Worm (Caenorhabditis elegans) whole organism, L4/young adult: ENCODE results near the gene maoc-1.

ENCODE experiments used
- W03F9.2 ChIP-seq: fragments of 150-350 bp; optimal IDR thresholded peaks from 2 replicates; lab custom pipeline; 2014; ENCODE audit warnings: missing biosample characterization, missing genetic modification characterization
- dao-5 ChIP-seq: sonication (generic microtip); optimal IDR thresholded peaks from 2 replicates; lab custom pipeline; 2016; ENCODE audit warnings: missing genotype, missing genetic modification characterization, moderate library complexity, missing compliant biosample characterization
- him-1 ChIP-seq: sonication (generic microtip); optimal IDR thresholded peaks from 2 replicates; lab custom pipeline; 2016; ENCODE audit warnings: missing genotype, missing genetic modification reagents, missing genetic modification characterization, missing compliant biosample characterization

The maoc-1 gene

DNA sequence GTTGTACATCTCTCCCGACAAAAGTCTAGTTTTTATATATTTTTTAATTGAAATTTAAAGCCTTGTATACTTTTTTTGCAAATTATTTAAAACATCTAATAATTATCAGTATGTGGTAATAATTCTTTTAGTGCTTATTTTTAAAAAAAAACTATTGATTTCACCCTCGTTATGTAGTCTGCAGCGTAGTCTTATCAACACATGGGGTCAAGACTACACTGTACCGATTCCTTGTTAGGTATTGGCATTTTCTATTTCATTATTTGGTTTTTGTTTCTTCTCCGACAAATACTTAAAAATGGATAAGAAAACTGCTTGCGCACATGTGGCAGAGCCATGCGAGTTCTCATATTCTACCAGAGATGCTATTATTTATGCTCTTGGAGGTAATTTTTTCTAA is at the start of gene maoc-1:
Gene maoc-1 (plus strand): TSS at position 237 of the 400 bp plus-strand sequence.
- no peak for TF ChIP-seq him-1 (tag; lab: Kevin White, UChicago)
- no peak for TF ChIP-seq dao-5 (tag; lab: Kevin White, UChicago)
- no peak for TF ChIP-seq W03F9.2 (tag; lab: Kevin White, UChicago)

DNA sequence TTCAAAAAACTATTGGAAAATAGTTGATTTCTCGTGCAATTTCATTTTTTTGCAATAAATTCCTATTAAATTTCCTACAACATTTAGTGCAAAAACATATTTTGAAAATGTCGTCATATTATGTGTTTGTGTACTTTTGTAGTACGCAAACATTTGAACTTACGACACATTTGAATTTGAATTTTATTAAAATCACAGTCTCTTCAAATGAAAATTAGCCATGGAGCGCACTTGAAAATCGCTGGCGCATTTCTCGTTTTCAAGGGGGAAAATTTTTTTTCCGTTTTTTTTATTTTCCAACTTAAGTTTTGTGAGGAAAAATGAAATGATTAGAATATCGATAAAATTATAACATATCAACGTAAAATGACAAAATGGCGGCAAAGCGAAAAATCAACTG is 48.5 kb upstream of the maoc-1 start:
- TF ChIP-seq W03F9.2 (tag; lab: Kevin White, UChicago) = peak; percentile 56
- TF ChIP-seq dao-5 (tag; lab: Kevin White, UChicago) = no peak

DNA sequence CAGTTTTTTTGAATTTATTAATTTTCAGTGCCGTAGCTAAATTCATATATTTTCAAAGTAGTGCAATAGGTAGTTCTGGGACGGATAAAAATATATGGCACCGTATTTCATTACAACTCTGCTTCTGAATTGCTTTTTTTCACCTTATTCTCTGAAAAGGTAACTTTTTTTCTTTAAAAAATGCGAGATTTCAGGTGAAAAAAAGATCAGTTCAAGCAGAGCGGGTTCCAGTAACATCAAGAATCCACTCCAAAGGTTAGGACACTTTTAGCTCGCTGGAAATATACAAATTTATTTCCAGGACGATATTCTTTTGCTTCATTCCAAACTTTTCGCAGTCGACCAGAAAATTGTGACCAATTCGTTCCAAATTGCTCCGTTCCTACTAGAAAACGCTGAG is 48.0 kb upstream of the maoc-1 start, which contains the start of gene T07F8.1:
Gene T07F8.1 (plus strand): TSS at position 301 of the 400 bp plus-strand sequence.
- TF ChIP-seq dao-5 (tag; lab: Kevin White, UChicago) (no peak), W03F9.2 (tag; lab: Kevin White, UChicago) (no peak), him-1 (tag; lab: Kevin White, UChicago) (no peak)

DNA sequence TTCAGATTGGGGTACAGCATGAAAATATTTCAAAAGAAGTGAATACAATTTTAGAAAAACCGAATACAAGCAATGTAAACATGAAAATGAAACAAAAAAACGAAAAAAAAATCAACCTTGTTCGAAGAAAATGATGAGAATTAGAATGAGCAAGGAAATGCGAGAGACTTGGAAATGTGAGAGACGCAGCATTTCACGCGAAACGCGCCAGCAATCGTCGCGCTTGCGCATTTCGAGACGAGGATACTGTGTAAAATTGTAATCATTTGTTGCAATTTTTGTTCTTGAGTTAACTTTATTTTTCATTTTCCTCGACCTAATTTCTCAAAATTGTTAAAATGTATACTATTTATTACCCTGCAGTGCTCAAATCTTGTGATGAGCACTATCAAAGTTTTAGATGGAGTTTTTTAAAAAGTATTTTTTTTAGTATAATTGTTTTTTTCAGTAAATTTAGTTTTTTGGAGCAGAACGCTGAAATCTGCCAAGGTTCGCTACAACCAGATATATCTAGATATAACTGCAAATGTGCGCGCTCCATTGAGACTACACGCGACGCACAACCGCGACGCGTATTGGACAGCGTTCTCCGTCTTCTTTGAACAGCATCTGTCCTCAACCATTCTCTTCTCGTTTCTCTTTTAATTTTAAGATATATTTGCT is 44.0 kb upstream of the maoc-1 start, which contains the start of gene fust-1:
Gene fust-1 (plus strand): TSS at position 613 of the 663 bp plus-strand sequence.
- TF ChIP-seq him-1 (tag; lab: Kevin White, UChicago) (peak; percentile 86), W03F9.2 (tag; lab: Kevin White, UChicago) (peak; percentile 97), dao-5 (tag; lab: Kevin White, UChicago) (no peak)

DNA sequence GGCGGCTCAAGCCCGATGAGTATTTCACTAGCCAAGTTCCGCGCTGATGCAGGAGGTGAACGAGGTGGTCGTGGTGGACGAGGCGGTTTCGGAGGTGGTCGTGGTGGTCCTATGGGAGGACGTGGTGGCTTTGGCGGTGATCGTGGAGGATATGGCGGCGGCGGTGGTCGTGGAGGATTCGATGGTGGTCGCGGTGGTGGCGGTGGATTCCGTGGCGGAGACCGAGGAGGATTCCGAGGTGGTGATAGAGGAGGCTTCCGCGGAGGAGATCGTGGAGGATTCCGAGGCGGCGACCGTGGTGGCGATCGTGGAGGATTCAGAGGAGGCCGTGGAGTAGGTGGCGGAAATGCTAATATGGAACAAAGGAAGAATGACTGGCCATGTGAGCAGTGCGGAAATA is 41.4 kb upstream of the maoc-1 start:
- TF ChIP-seq him-1 (tag; lab: Kevin White, UChicago) (no peak), dao-5 (tag; lab: Kevin White, UChicago) (no peak), W03F9.2 (tag; lab: Kevin White, UChicago) (no peak)

DNA sequence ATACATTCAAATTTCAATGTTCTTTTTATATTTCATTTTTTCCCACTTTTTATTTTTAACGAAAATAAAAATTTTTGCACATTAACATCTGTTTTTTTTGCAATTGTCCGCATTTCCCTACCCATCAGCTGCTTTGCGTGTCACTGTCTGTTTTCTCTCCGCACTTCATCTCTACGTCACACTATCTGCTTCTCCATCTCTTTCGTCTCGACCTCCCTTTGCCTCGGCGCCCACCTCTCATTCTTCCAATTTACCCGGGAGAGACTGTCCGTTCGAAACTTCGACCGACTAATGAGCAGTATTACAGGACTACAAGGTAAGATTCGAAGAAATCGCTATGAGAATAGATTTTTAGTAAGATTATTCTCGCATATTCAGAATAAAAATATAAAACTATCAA is 40.7 kb upstream of the maoc-1 start, which contains the start of gene C27H5.2:
Gene C27H5.2 (plus strand): TSS at position 190 of the 400 bp plus-strand sequence.
- TF ChIP-seq W03F9.2 (tag; lab: Kevin White, UChicago) = no peak
- TF ChIP-seq him-1 (tag; lab: Kevin White, UChicago) = no peak
- no peak for TF ChIP-seq dao-5 (tag; lab: Kevin White, UChicago)

DNA sequence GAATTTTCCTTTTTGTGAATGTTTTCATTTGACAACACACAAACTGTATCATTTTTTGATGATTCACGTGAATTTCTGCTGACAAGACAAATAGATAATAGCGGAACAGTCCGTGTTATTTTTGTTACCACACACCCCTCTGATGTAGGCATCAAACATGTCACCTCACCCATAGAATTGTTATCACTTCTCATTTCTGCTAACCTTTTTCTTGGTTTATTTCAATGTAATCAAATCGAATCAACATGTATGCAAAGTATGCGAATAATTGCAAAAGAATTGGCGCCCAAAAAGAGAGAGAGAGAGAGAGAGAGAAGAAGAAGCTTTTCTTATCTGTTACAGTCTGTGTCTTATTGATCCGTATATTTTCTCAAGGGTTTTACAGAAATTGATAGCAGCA is 38.7 kb upstream of the maoc-1 start:
- TF ChIP-seq him-1 (tag; lab: Kevin White, UChicago) = no peak
- TF ChIP-seq W03F9.2 (tag; lab: Kevin White, UChicago) = no peak
- no peak for TF ChIP-seq dao-5 (tag; lab: Kevin White, UChicago)

DNA sequence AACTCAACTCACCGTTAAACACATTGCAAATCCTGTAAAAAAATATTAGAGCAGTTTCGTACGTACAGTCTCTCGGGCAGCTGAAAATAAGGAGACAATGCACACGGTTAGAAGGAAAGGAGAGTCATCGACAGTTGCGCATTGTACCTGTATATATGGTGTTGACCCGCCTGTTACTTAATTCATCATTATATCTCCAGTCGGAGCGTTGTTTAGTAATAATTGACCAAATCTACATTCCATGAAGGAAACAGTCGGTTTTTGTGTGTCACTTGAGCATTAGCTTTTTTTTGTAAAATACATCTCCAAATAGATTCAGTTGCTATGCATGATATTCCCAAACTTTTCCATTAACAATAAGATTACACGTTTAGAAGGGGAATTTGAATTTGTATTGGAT is 34.6 kb upstream of the maoc-1 start, which contains the start of gene C27H5.12:
Gene C27H5.12 (minus strand): TSS at position 101 of the 400 bp plus-strand sequence.
- TF ChIP-seq W03F9.2 (tag; lab: Kevin White, UChicago) = no peak
- no peak for TF ChIP-seq dao-5 (tag; lab: Kevin White, UChicago)
- TF ChIP-seq him-1 (tag; lab: Kevin White, UChicago) = no peak

DNA sequence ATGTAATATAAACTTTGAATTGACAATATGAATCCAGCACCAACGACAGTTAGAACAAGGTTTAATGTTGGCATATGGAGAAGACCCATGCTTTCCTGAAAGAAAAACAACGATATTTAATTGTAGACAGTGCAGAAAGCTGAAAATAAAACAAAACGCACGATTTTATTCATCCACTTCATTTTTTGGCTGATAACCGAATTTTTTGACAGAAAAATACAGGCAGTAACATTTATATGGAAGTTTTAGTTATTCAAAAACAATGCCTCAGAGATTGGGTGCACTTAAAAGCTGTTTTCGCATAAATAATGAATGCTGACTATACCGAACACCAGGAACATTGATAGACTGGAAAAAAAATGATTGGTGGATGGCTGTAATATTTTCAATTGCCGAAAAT is 30.3 kb upstream of the maoc-1 start, which contains the start of gene mfsd-13.2:
Gene mfsd-13.2 (minus strand): TSS at position 101 of the 400 bp plus-strand sequence.
- no peak for TF ChIP-seq him-1 (tag; lab: Kevin White, UChicago)
- no peak for TF ChIP-seq W03F9.2 (tag; lab: Kevin White, UChicago)
- no peak for TF ChIP-seq dao-5 (tag; lab: Kevin White, UChicago)

DNA sequence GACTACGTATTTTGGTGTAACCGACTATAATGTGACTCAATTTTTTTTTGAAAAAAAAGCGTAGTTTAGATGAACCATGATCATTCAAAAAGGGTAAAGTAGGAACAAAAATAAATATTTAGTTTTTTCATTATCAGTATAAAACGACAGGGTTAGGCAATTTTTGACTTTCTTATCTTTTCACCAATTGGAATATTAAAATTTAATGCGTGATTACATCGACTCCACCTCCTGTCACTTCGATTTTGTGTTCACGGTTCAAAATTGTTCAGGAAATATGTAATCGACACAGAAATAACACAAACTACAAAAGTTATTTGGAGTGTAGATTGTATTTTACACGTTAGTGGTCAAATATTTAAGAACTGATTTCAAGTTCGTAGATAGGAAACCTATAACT is 29.3 kb upstream of the maoc-1 start:
- TF ChIP-seq dao-5 (tag; lab: Kevin White, UChicago) (no peak), him-1 (tag; lab: Kevin White, UChicago) (no peak), W03F9.2 (tag; lab: Kevin White, UChicago) (no peak)

DNA sequence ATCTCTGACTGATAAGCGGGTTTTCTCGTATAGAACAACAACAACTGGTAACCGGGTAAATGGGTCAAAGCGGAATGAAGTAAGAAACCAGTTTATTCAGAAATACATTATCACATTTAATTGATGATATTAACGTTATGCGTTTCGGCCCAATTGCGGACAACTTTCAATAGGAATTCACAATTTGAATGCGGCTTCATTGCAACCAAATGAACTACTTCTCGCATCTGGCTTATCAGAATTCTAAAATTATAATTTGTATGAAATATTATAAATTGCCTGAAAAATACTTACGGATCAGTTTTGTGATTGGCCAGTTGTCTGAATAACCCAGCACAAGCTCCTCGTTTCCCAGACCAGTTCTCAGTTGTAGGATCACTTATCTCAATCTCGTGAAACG is 27.4 kb upstream of the maoc-1 start, which contains the start of gene col-36:
Gene col-36 (minus strand): TSS at position 101 of the 400 bp plus-strand sequence.
- TF ChIP-seq dao-5 (tag; lab: Kevin White, UChicago) (no peak), W03F9.2 (tag; lab: Kevin White, UChicago) (no peak), him-1 (tag; lab: Kevin White, UChicago) (no peak)

DNA sequence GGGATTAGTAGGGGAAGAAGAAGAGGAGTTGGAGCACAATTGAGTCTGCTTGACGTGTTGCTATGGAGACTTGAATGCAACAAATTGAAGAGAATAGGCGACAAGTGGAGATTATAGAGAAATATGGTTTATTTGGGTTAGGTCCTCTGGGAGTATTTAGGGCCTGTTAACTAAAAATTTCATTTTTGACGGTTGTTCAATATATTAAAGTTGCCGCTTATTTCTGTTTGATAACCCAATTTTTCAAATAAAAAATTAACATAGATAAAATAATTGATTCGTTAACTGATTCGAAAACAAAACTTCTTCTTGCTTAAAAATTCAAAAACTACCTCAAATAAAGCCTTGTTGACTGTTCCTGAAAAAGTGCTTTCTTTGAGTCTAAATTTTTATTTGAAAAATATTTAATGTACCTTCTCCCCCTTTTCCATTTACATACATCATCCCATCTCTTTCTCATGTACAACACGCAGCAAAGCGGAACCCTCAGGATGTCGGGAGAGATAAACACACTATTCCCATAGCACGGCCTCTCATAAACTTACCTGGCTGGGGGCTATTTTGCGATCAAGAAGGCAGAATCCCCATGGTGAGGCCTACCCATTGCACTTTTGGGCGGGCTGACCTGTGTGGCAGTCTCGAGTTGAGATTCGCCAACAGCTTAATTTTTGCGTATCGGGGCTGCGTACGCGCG is 24.6 kb upstream of the maoc-1 start, which contains the start of gene dyf-13:
Gene dyf-13 (minus strand): TSS at position 51 of the 694 bp plus-strand sequence.
- no peak for TF ChIP-seq W03F9.2 (tag; lab: Kevin White, UChicago)
- TF ChIP-seq him-1 (tag; lab: Kevin White, UChicago) = no peak
- TF ChIP-seq dao-5 (tag; lab: Kevin White, UChicago) = no peak

DNA sequence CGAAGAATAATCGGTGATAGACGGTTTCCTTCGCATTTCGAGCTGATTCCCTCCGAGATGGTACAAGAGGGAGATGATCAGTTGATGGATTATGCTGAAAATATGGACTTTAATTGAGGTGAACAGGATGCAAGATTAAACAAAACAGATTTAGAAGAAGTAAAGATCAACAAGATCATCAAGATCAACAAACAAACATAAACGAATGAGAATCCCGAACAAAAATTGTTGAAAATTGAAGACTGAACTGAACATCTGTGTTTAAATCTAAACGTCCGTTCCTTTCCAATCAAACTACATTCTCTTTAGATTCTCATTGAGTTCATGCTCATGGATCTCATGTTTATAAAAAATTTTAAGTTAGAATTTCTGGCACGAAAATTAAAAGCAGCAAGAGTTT is 21.2 kb upstream of the maoc-1 start, which contains the start of gene glc-4:
Gene glc-4 (minus strand): TSS at position 101 of the 400 bp plus-strand sequence.
- TF ChIP-seq him-1 (tag; lab: Kevin White, UChicago) = no peak
- no peak for TF ChIP-seq W03F9.2 (tag; lab: Kevin White, UChicago)
- no peak for TF ChIP-seq dao-5 (tag; lab: Kevin White, UChicago)
